Fruit fly (Drosophila melanogaster): ENCODE data around the gene CG32591.
A peak's percentile ranks its signal among the peaks of the same experiment; 100 is the strongest.

The CG32591 gene

dm6 chrX:14896791-14897190 is 32.0 kb downstream of the CG32591 start, which contains the start of gene CG9514:
Gene CG9514, minus strand, starts transcription at chrX:14896891.
- TF ChIP-seq CG8159 (tag; optimal IDR thresholded peaks at IDR 0.05) = no peak
- no peak for TF ChIP-seq Pif1A (GFP tag; optimal IDR thresholded peaks at IDR 0.05)
- no peak for TF ChIP-seq CG34367 (tag; optimal IDR thresholded peaks at IDR 0.05)
- no peak for TF ChIP-seq EcR (GFP tag; optimal IDR thresholded peaks at IDR 0.05)
- no peak for TF ChIP-seq Snoo (tag; optimal IDR thresholded peaks at IDR 0.05)
- no peak for TF ChIP-seq CG10348 (GFP tag; IDR thresholded peaks at IDR 0.05)
- TF ChIP-seq CG9948 (tag; optimal IDR thresholded peaks at IDR 0.05) = no peak
- no peak for TF ChIP-seq CG14655 (GFP tag; optimal IDR thresholded peaks at IDR 0.05)
- no peak for TF ChIP-seq fd96Ca (GFP tag; IDR thresholded peaks at IDR 0.05)
- no peak for TF ChIP-seq CG8301 (tag; optimal IDR thresholded peaks at IDR 0.05)
- no peak for TF ChIP-seq Ets98B (GFP tag; IDR thresholded peaks at IDR 0.05)

dm6 chrX:14896310-14896709 is 32.4 kb downstream of the CG32591 start:
- no peak for TF ChIP-seq CG8159 (tag; optimal IDR thresholded peaks at IDR 0.05)
- TF ChIP-seq CG32121 (GFP tag; IDR thresholded peaks at IDR 0.05) = peak; percentile 41; the same call in 1 of the 2 replicates
- 0 out of 3 replicates have a peak, but pooled peaks have one; percentile 19 for TF ChIP-seq CG4496 (GFP tag; IDR thresholded peaks at IDR 0.05)
- TF ChIP-seq CG15710 (tag; optimal IDR thresholded peaks at IDR 0.05) = no peak
- TF ChIP-seq CG8301 (tag; optimal IDR thresholded peaks at IDR 0.05) = peak; percentile 10

- TF ChIP-seq CG13204 (GFP tag; optimal IDR thresholded peaks at IDR 0.05) (no peak), CG34367 (tag; optimal IDR thresholded peaks at IDR 0.05) (no peak), Pif1A (GFP tag; optimal IDR thresholded peaks at IDR 0.05) (no peak), D1 (tag; optimal IDR thresholded peaks at IDR 0.05) (no peak), CG32121 (GFP tag; IDR thresholded peaks at IDR 0.05) (no peak), CG8159 (tag; optimal IDR thresholded peaks at IDR 0.05) (no peak), CG9948 (tag; optimal IDR thresholded peaks at IDR 0.05) (no peak), Pif1B (GFP tag; optimal IDR thresholded peaks at IDR 0.05) (no peak), fd96Ca (GFP tag; IDR thresholded peaks at IDR 0.05) (no peak), CG8301 (tag; optimal IDR thresholded peaks at IDR 0.05) (no peak), gl (tag; optimal IDR thresholded peaks at IDR 0.05) (no peak), Snoo (tag; optimal IDR thresholded peaks at IDR 0.05) (no peak), CG4496 (GFP tag; IDR thresholded peaks at IDR 0.05) (no peak), CG15710 (tag; optimal IDR thresholded peaks at IDR 0.05) (no peak), CG10348 (GFP tag; IDR thresholded peaks at IDR 0.05) (no peak), EcR (GFP tag; optimal IDR thresholded peaks at IDR 0.05) (no peak)
Measured at dm6 chrX:14893872-14894271, 34.9 kb downstream of the CG32591 start.

- TF ChIP-seq CG34367 (tag; optimal IDR thresholded peaks at IDR 0.05) = no peak
- TF ChIP-seq Pif1B (GFP tag; optimal IDR thresholded peaks at IDR 0.05) = no peak
- TF ChIP-seq CG15710 (tag; optimal IDR thresholded peaks at IDR 0.05) = no peak
- no peak for TF ChIP-seq D1 (tag; optimal IDR thresholded peaks at IDR 0.05)
- no peak for TF ChIP-seq CG10348 (GFP tag; IDR thresholded peaks at IDR 0.05)
- TF ChIP-seq Pif1A (GFP tag; optimal IDR thresholded peaks at IDR 0.05) = peak; percentile 16
- no peak for TF ChIP-seq gl (tag; optimal IDR thresholded peaks at IDR 0.05)
- TF ChIP-seq CG12605 (GFP tag; IDR thresholded peaks at IDR 0.05) = no peak
- peak; percentile 29 for TF ChIP-seq CG8301 (tag; optimal IDR thresholded peaks at IDR 0.05)
- TF ChIP-seq Snoo (tag; optimal IDR thresholded peaks at IDR 0.05) = no peak
- no peak for TF ChIP-seq CG17806 (tag; optimal IDR thresholded peaks at IDR 0.05)
- TF ChIP-seq CG4496 (GFP tag; IDR thresholded peaks at IDR 0.05) = peak; percentile 56; the same call in 2 of the 3 replicates
- 0 out of 2 replicates have a peak, but pooled peaks have one; percentile 19 for TF ChIP-seq rn (GFP tag; IDR thresholded peaks at IDR 0.05)
- no peak for TF ChIP-seq CG13204 (GFP tag; optimal IDR thresholded peaks at IDR 0.05)
- peak; percentile 16; the same call in 1 of the 2 replicates for TF ChIP-seq Ets98B (GFP tag; IDR thresholded peaks at IDR 0.05)
- no peak for TF ChIP-seq CG9948 (tag; optimal IDR thresholded peaks at IDR 0.05)
- peak; percentile 8 for TF ChIP-seq CG14655 (GFP tag; optimal IDR thresholded peaks at IDR 0.05)
- peak; percentile 42 for TF ChIP-seq CG8159 (tag; optimal IDR thresholded peaks at IDR 0.05)
- TF ChIP-seq CG32121 (GFP tag; IDR thresholded peaks at IDR 0.05) = 0 out of 2 replicates have a peak, but pooled peaks have one; percentile 20
- no peak for TF ChIP-seq fd96Ca (GFP tag; IDR thresholded peaks at IDR 0.05)
- no peak for TF ChIP-seq EcR (GFP tag; optimal IDR thresholded peaks at IDR 0.05)
Measured at dm6 chrX:14892303-14892702, 36.4 kb downstream of the CG32591 start.

- TF ChIP-seq CG14655 (GFP tag; optimal IDR thresholded peaks at IDR 0.05) (no peak), Snoo (tag; optimal IDR thresholded peaks at IDR 0.05) (no peak), gl (tag; optimal IDR thresholded peaks at IDR 0.05) (no peak), CG17806 (tag; optimal IDR thresholded peaks at IDR 0.05) (no peak), D1 (tag; optimal IDR thresholded peaks at IDR 0.05) (no peak), CG13204 (GFP tag; optimal IDR thresholded peaks at IDR 0.05) (no peak), rn (GFP tag; IDR thresholded peaks at IDR 0.05) (no peak), CG8159 (tag; optimal IDR thresholded peaks at IDR 0.05) (no peak), CG4496 (GFP tag; IDR thresholded peaks at IDR 0.05) (no peak)
Measured at dm6 chrX:14885554-14885953, 43.2 kb downstream of the CG32591 start.

dm6 chrX:14883993-14884392 is 44.8 kb downstream of the CG32591 start:
- no peak for TF ChIP-seq CG9948 (tag; optimal IDR thresholded peaks at IDR 0.05)
- TF ChIP-seq rn (GFP tag; IDR thresholded peaks at IDR 0.05) = no peak
- no peak for TF ChIP-seq CG13204 (GFP tag; optimal IDR thresholded peaks at IDR 0.05)
- TF ChIP-seq D1 (tag; optimal IDR thresholded peaks at IDR 0.05) = no peak
- TF ChIP-seq CG8159 (tag; optimal IDR thresholded peaks at IDR 0.05) = no peak
- no peak for TF ChIP-seq CG8301 (tag; optimal IDR thresholded peaks at IDR 0.05)
- TF ChIP-seq CG10348 (GFP tag; IDR thresholded peaks at IDR 0.05) = no peak
- TF ChIP-seq fd96Ca (GFP tag; IDR thresholded peaks at IDR 0.05) = no peak
